Worm (Caenorhabditis elegans): Measurements from ENCODE around the gene czw-1.

The czw-1 gene

DNA sequence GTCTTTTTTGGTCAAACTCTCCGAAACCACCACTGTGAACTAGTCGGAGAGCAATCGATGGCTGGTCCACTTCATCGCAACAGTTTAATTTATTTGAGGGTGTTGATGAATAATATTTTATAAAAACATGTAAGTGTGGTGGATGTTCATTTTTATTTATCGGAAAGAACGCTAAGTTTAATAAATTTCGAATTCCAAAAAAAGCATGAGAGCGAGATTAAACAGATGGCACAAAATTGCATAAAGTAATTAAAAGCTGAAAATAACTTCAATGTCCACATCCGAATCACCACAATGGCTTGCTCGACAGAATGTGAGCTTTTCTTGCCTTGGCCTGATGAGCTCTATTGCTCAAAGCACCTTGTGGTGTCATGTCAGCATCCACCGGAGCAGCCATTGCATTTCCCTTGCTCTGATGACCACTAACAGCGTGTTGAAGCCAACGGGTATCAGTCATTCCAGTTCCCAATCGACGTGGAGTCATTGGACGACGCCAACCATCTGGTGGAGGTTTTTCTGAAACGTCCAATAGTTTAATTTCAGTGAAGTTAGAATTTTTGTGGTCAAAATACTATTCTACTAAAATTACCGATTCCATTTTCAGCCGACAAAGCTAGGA lies 37.2 kb upstream of the czw-1 start:
- TF ChIP-seq tbx-2 (tag; optimal IDR thresholded peaks at IDR 0.05) (peak; percentile 19), hmg-11 (tag; optimal IDR thresholded peaks at IDR 0.05) (peak; percentile 22), nhr-43 (tag; optimal IDR thresholded peaks at IDR 0.05; ENCODE audit: poor library complexity, severe bottlenecking) (peak; percentile 58), lin-15B (tag; optimal IDR thresholded peaks at IDR 0.05) (no peak), ama-1 (optimal IDR thresholded peaks at IDR 0.05) (peak; percentile 41), fkh-2 (tag; optimal IDR thresholded peaks at IDR 0.05) (no peak), nhr-25 (tag; optimal IDR thresholded peaks at IDR 0.05) (no peak), elt-3 (tag; optimal IDR thresholded peaks at IDR 0.05) (no peak), elt-2 (tag; optimal IDR thresholded peaks at IDR 0.05) (peak; percentile 3), lsy-12 (tag; optimal IDR thresholded peaks at IDR 0.05) (peak; percentile 68), pqm-1 (tag; optimal IDR thresholded peaks at IDR 0.05) (no peak), egl-5 (tag; optimal IDR thresholded peaks at IDR 0.05) (no peak), ztf-11 (tag; optimal IDR thresholded peaks at IDR 0.05) (no peak), fkh-10 (GFP tag; optimal IDR thresholded peaks at IDR 0.05) (no peak), nhr-237 (tag; optimal IDR thresholded peaks at IDR 0.05) (no peak)

DNA sequence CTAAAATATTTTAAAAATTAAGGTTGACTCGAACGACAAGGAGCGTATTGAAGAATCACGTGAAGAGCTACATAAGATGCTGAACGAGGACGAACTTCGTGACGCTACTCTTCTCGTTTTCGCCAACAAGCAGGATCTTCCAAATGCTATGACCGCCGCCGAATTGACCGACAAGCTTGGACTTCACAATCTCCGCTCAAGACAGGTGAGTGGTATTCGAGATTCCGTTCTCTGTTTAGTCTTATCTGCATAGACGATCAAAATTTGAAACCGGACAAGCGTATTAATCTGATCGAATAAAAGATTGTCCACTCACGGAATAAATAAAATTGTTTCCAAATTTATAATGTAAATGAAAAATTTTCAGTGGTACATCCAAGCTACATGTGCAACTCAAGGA lies 36.4 kb upstream of the czw-1 start:
- TF ChIP-seq ceh-9 (tag; optimal IDR thresholded peaks at IDR 0.05), result no peak
- no peak for TF ChIP-seq nhr-67 (tag; optimal IDR thresholded peaks at IDR 0.05)
- TF ChIP-seq nhr-77 (tag; optimal IDR thresholded peaks at IDR 0.05), result no peak
- no peak for TF ChIP-seq fkh-2 (tag; optimal IDR thresholded peaks at IDR 0.05)
- TF ChIP-seq ztf-11 (tag; optimal IDR thresholded peaks at IDR 0.05), result no peak
- no peak for TF ChIP-seq nhr-23 (tag; optimal IDR thresholded peaks at IDR 0.05)
- TF ChIP-seq ceh-28 (tag; optimal IDR thresholded peaks at IDR 0.05), result no peak
- TF ChIP-seq nhr-25 (tag; optimal IDR thresholded peaks at IDR 0.05), result peak; percentile 29
- TF ChIP-seq nfya-1 (tag; optimal IDR thresholded peaks at IDR 0.05; ENCODE audit: insufficient read depth), result no peak
- peak; percentile 60 for TF ChIP-seq ama-1 (optimal IDR thresholded peaks at IDR 0.05)
- peak; percentile 83 for TF ChIP-seq elt-1 (tag; optimal IDR thresholded peaks at IDR 0.05)
- no peak for TF ChIP-seq unc-62 (GFP tag; optimal IDR thresholded peaks at IDR 0.05)

DNA sequence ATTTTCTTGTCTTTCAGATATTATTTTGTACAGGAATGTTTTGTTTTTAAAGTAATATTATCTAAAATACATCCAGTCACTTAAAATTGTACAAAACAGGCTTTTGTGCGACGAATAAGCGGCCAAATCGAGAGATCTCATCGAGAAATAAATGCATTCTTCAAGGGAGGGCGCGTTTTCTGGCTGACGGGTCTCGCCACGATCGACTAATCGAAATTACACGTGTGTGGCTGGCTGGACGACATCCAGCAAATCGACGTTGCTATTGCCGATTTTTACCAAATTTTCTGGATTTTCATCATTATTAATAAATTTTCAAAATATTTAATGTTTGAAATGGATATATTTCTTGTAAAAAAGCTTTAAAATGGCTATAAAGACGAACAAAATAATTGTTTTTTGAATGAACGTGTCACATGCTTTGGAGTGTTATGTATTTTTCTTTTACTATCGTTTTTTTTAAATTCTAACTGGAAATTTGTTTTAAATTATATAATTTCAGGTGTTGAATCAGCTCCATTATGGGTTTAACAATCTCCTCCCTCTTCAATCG lies 35.5 kb upstream of the czw-1 start, which contains the start of gene arf-5:
Gene arf-5 (plus strand): TSS at position 503 of the 553 bp plus-strand sequence.
- TF ChIP-seq pha-4 (tag; optimal IDR thresholded peaks at IDR 0.05), result peak; percentile 47
- peak; percentile 54 for TF ChIP-seq lin-15B (tag; optimal IDR thresholded peaks at IDR 0.05)
- TF ChIP-seq nhr-77 (tag; optimal IDR thresholded peaks at IDR 0.05), result no peak
- TF ChIP-seq elt-2 (tag; optimal IDR thresholded peaks at IDR 0.05), result peak; percentile 7
- no peak for TF ChIP-seq egl-5 (tag; optimal IDR thresholded peaks at IDR 0.05)
- peak; percentile 50 for TF ChIP-seq ama-1 (optimal IDR thresholded peaks at IDR 0.05)
- peak; percentile 81 for TF ChIP-seq lin-39 (tag; optimal IDR thresholded peaks at IDR 0.05)
- TF ChIP-seq nhr-23 (tag; optimal IDR thresholded peaks at IDR 0.05), result peak; percentile 29
- peak; percentile 7 for TF ChIP-seq elt-1 (tag; optimal IDR thresholded peaks at IDR 0.05)
- peak; percentile 57 for TF ChIP-seq nfya-1 (tag; optimal IDR thresholded peaks at IDR 0.05; ENCODE audit: insufficient read depth)

DNA sequence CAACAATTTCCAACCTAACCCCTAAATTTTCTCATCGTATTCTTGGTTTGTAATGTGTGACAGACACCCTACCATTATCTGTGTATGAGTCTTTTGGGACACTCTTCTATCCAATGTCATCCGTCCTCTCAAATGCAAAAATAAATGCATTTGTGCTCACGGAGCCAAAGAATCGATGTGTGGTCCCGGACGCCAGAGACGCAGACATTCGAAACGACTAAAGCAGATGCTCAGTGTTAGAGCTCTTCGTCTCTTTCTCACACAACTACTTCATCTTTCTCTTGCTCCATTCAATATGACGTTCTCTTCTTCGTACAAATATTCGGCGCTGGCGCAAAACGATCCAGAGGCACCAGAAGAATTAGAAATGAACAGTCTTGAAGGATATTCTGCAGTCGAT lies 33.0 kb upstream of the czw-1 start, which contains the start of gene unc-24:
Gene unc-24 (plus strand): TSS at position 283 of the 400 bp plus-strand sequence.
- TF ChIP-seq fkh-2 (tag; optimal IDR thresholded peaks at IDR 0.05) (no peak), lin-39 (tag; optimal IDR thresholded peaks at IDR 0.05) (peak; percentile 74), lin-15B (tag; optimal IDR thresholded peaks at IDR 0.05) (peak; percentile 22), nfya-1 (tag; optimal IDR thresholded peaks at IDR 0.05; ENCODE audit: insufficient read depth) (peak; percentile 63), hmg-11 (tag; optimal IDR thresholded peaks at IDR 0.05) (peak; percentile 20)

DNA sequence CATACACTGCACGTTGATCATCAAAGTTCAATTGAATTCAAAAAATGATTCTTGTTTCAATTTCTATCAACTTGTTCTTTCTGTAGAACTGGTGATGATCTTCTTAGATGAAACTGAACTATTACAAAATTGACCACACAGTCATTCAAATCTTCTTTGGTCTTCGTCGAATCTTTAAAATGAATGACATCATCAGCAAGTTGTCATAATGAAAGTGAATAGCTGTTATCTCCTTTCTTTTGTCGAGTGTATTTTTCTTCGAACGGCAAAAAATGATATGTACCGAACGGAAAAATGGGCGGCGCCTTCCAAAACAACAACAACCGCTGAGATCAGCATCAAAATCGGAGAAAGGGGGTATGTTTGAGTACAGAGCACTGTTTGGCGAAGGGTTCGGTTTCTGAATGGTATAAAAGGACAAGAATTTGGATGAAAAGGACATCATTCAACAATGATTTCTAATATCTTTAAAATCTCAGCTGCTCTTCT lies 30.9 kb upstream of the czw-1 start, which contains the start of gene ora-1:
Gene ora-1 (plus strand): TSS at position 439 of the 489 bp plus-strand sequence.
- peak; percentile 14 for TF ChIP-seq nhr-25 (tag; optimal IDR thresholded peaks at IDR 0.05)
- TF ChIP-seq lsy-12 (tag; optimal IDR thresholded peaks at IDR 0.05), result no peak
- TF ChIP-seq nhr-12 (tag; optimal IDR thresholded peaks at IDR 0.05), result no peak
- TF ChIP-seq lin-39 (tag; optimal IDR thresholded peaks at IDR 0.05), result no peak

DNA sequence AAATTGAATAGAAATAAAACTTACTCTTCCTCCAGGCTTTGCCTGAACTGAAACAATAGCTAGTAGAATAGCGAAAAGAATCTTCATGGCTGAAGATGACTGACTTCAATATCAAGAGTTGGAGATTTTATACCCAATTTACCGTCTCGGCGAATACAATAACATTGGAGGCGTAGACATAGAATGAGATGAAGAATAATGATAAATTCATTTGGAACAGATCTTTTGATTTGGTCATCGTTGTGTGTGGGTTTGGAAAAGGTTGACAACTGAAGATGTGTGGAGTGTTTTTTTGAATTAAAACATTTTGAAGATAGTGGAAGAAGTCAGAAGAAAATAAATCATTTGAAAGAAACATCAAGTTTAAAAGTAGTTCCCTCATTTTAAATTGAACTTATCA lies 29.6 kb upstream of the czw-1 start, which contains the start of gene F57H12.6:
Gene F57H12.6 (minus strand): TSS at position 101 of the 400 bp plus-strand sequence.
- TF ChIP-seq pqm-1 (tag; optimal IDR thresholded peaks at IDR 0.05) (no peak), nhr-77 (tag; optimal IDR thresholded peaks at IDR 0.05) (no peak), egl-27 (tag; optimal IDR thresholded peaks at IDR 0.05) (no peak), elt-3 (tag; optimal IDR thresholded peaks at IDR 0.05) (no peak), ceh-16 (tag; optimal IDR thresholded peaks at IDR 0.05) (no peak), mml-1 (tag; optimal IDR thresholded peaks at IDR 0.05) (no peak), lsy-12 (tag; optimal IDR thresholded peaks at IDR 0.05) (no peak), egl-5 (tag; optimal IDR thresholded peaks at IDR 0.05) (no peak), snpc-4 (tag; optimal IDR thresholded peaks at IDR 0.05) (no peak), pha-4 (tag; optimal IDR thresholded peaks at IDR 0.05) (no peak)

Data from whole organism, L3 larva.